Worm (Caenorhabditis elegans) whole organism, young adult: ENCODE results near the gene gipc-2.
"Not testable (repeated sequence)": the region's sequence is repeated elsewhere in the genome, so short reads cannot be mapped to it uniquely, and the experiment has no call there.

Experiments used
- B0035.1 ChIP-seq: sonication (generic microtip); optimal IDR thresholded peaks from 2 replicates; lab custom pipeline; 2016; ENCODE audit warnings: missing genetic modification characterization, mild to moderate bottlenecking, missing compliant biosample characterization, missing genotype, missing genetic modification reagents
- D2030.7 ChIP-seq: fragments of 200-800 bp; sonication (Bioruptor generic); IDR thresholded peaks from 2 replicates; pipeline ENCODE4 v1.3.6; 2022; ENCODE audit warnings: missing genetic modification reagents, missing genetic modification characterization, missing compliant biosample characterization
- F33H1.4 ChIP-seq: fragments of 200-800 bp; sonication (Bioruptor generic); IDR thresholded peaks from 2 replicates; pipeline ENCODE4 v1.3.6; 2022; ENCODE audit warnings: missing genetic modification reagents, missing genetic modification characterization, missing compliant biosample characterization
- F55B11.4 ChIP-seq: sonication (generic microtip); optimal IDR thresholded peaks from 2 replicates; lab custom pipeline; 2016; ENCODE audit warnings: missing compliant biosample characterization, missing genetic modification characterization, borderline replicate concordance; ENCODE audit not compliant: insufficient read depth
- Y53G8AR.9 ChIP-seq: fragments of 200-800 bp; sonication (Bioruptor generic); conservative IDR thresholded peaks from 2 replicates; pipeline ENCODE4 v1.3.6; 2022; ENCODE audit warnings: missing genetic modification reagents, missing genetic modification characterization, missing compliant biosample characterization
- Y79H2A.3 ChIP-seq: fragments of 200-800 bp; sonication (Bioruptor generic); conservative IDR thresholded peaks from 2 replicates; pipeline ENCODE4 v1.3.6; 2022; ENCODE audit warnings: missing genetic modification reagents, missing genetic modification characterization, missing compliant biosample characterization
- attf-6 ChIP-seq: fragments of 200-800 bp; sonication (Bioruptor generic); IDR thresholded peaks from 2 replicates; pipeline ENCODE4 v1.3.6; 2022; ENCODE audit warnings: missing genetic modification reagents, missing genetic modification characterization, missing compliant biosample characterization
- ceh-100 ChIP-seq: fragments of 200-800 bp; sonication (Bioruptor generic); IDR thresholded peaks from 2 replicates; pipeline ENCODE4 v1.3.6; 2022; ENCODE audit warnings: missing genetic modification reagents, missing genetic modification characterization, missing compliant biosample characterization
- ceh-27 ChIP-seq: fragments of 200-800 bp; sonication (Bioruptor generic); optimal IDR thresholded peaks from 2 replicates; lab custom pipeline; 2018; ENCODE audit warnings: mild to moderate bottlenecking, missing genetic modification characterization, moderate library complexity, missing compliant biosample characterization
- chd-7 ChIP-seq: sonication (generic microtip); optimal IDR thresholded peaks from 2 replicates; lab custom pipeline; 2016; ENCODE audit warnings: mild to moderate bottlenecking, missing genetic modification characterization, moderate library complexity, missing compliant biosample characterization
- dox-1 ChIP-seq: fragments of 200-800 bp; sonication (Bioruptor generic); IDR thresholded peaks from 2 replicates; pipeline ENCODE4 v1.3.6; 2022; ENCODE audit warnings: missing genetic modification reagents, missing genetic modification characterization, missing compliant biosample characterization
- efl-1 ChIP-seq: fragments of 150-350 bp; optimal IDR thresholded peaks from 2 replicates; lab custom pipeline; 2014; ENCODE audit warnings: missing biosample characterization, missing genetic modification reagents, missing genetic modification characterization
- egl-18 ChIP-seq: fragments of 200-800 bp; sonication (Bioruptor generic); IDR thresholded peaks from 2 replicates; pipeline ENCODE4 v1.3.6; 2022; ENCODE audit warnings: missing genetic modification reagents, missing genetic modification characterization, missing compliant biosample characterization
- egl-44 ChIP-seq: fragments of 200-800 bp; sonication (Bioruptor generic); IDR thresholded peaks from 2 replicates; pipeline ENCODE4 v1.3.6; 2022; ENCODE audit warnings: missing genetic modification reagents, missing genetic modification characterization, missing compliant biosample characterization
- hlh-12 ChIP-seq: sonication (generic microtip); optimal IDR thresholded peaks from 2 replicates; lab custom pipeline; 2016; ENCODE audit warnings: missing genetic modification characterization, missing compliant biosample characterization
- hmg-1.2 ChIP-seq: fragments of 200-800 bp; sonication (Bioruptor generic); IDR thresholded peaks from 2 replicates; pipeline ENCODE4 v1.3.6; 2022; ENCODE audit warnings: missing genetic modification reagents, missing genetic modification characterization, missing compliant biosample characterization
- hmg-20 ChIP-seq: fragments of 200-800 bp; sonication (Bioruptor generic); IDR thresholded peaks from 2 replicates; pipeline ENCODE4 v1.3.6; 2022; ENCODE audit warnings: missing genetic modification reagents, missing genetic modification characterization, missing compliant biosample characterization
- hrde-1 ChIP-seq: sonication (generic microtip); optimal IDR thresholded peaks from 2 replicates; lab custom pipeline; 2016; ENCODE audit warnings: missing genetic modification characterization, mild to moderate bottlenecking, missing compliant biosample characterization, moderate library complexity, missing genotype, missing genetic modification reagents, borderline replicate concordance
- lag-1 ChIP-seq: fragments of 200-800 bp; sonication (Bioruptor generic); IDR thresholded peaks from 2 replicates; pipeline ENCODE4 v1.3.6; 2022; ENCODE audit warnings: missing genetic modification reagents, missing genetic modification characterization, missing compliant biosample characterization
- let-607 ChIP-seq, 2 experiments: fragments of 200-800 bp in 1 of 2; sonication (Bioruptor generic) in 1 of 2; sonication (generic microtip) in 1 of 2; optimal IDR thresholded peaks; 2 replicates each; lab custom pipeline; 2016 to 2018; ENCODE audit warnings: mild to moderate bottlenecking in 2 of 2, missing compliant biosample characterization in 2 of 2, missing genetic modification characterization in 2 of 2, moderate library complexity in 2 of 2, missing genotype in 1 of 2
- lin-54 ChIP-seq: fragments of 200-800 bp; sonication (Bioruptor generic); optimal IDR thresholded peaks from 2 replicates; lab custom pipeline; 2018; ENCODE audit warnings: mild to moderate bottlenecking, missing genetic modification characterization, missing compliant biosample characterization
- madf-6 ChIP-seq: fragments of 200-800 bp; sonication (Bioruptor generic); IDR thresholded peaks from 2 replicates; pipeline ENCODE4 v1.3.6; 2022; ENCODE audit warnings: missing genetic modification reagents, missing genetic modification characterization, missing compliant biosample characterization
- nhr-27 ChIP-seq: fragments of 200-800 bp; sonication (Bioruptor generic); optimal IDR thresholded peaks from 2 replicates; lab custom pipeline; 2018; ENCODE audit warnings: mild to moderate bottlenecking, missing genetic modification characterization, moderate library complexity, missing compliant biosample characterization
- pbrm-1 ChIP-seq: fragments of 200-800 bp; sonication (Bioruptor generic); IDR thresholded peaks from 2 replicates; pipeline ENCODE4 v1.3.6; 2022; ENCODE audit warnings: missing genetic modification reagents, missing genetic modification characterization, missing compliant biosample characterization
- rpc-1 ChIP-seq, 2 experiments: fragments of 150-350 bp in 1 of 2; sonication (generic microtip) in 1 of 2; optimal IDR thresholded peaks; 2 replicates each; lab custom pipeline; 2014 to 2018; ENCODE audit warnings: missing biosample characterization in 1 of 2, missing genetic modification characterization in 1 of 2, missing genetic modification reagents in 1 of 2, missing genotype in 1 of 2
- snpc-1.1 ChIP-seq: sonication (generic microtip); optimal IDR thresholded peaks from 2 replicates; lab custom pipeline; 2017; ENCODE audit warnings: missing genetic modification characterization, mild to moderate bottlenecking, missing compliant biosample characterization, antibody characterized with exemption, moderate library complexity, missing genotype, missing genetic modification reagents; ENCODE audit not compliant: insufficient read depth
- snpc-4 ChIP-seq, 5 experiments: fragments of 150-350 bp in 1 of 5; sonication (generic microtip) in 4 of 5; optimal IDR thresholded peaks; 2 replicates each; lab custom pipeline; 2014 to 2018; ENCODE audit warnings: missing genetic modification characterization in 5 of 5, missing biosample characterization in 3 of 5, antibody characterized with exemption in 2 of 5, mild to moderate bottlenecking in 2 of 5, missing compliant biosample characterization in 2 of 5, missing genotype in 2 of 5, moderate library complexity in 2 of 5, missing genetic modification reagents in 1 of 5
- sptf-2 ChIP-seq: fragments of 200-800 bp; sonication (Bioruptor generic); optimal IDR thresholded peaks from 2 replicates; lab custom pipeline; 2018; ENCODE audit warnings: mild to moderate bottlenecking, missing genetic modification characterization, missing compliant biosample characterization
- unc-62 ChIP-seq: fragments of 150-350 bp; optimal IDR thresholded peaks from 2 replicates; lab custom pipeline; 2014; ENCODE audit warnings: missing biosample characterization, missing genetic modification reagents, missing genetic modification characterization
- ztf-22 ChIP-seq: fragments of 200-800 bp; sonication (Bioruptor generic); optimal IDR thresholded peaks from 2 replicates; lab custom pipeline; 2018; ENCODE audit warnings: mild to moderate bottlenecking, missing genetic modification characterization, moderate library complexity, missing compliant biosample characterization
- ztf-26 ChIP-seq: sonication (generic microtip); optimal IDR thresholded peaks from 2 replicates; lab custom pipeline; 2017; ENCODE audit warnings: missing genetic modification characterization, missing compliant biosample characterization
- ztf-28 ChIP-seq: fragments of 200-800 bp; sonication (Bioruptor generic); IDR thresholded peaks from 2 replicates; pipeline ENCODE4 v1.3.6; 2022; ENCODE audit warnings: missing genetic modification reagents, missing genetic modification characterization, missing compliant biosample characterization

The gipc-2 gene

DNA sequence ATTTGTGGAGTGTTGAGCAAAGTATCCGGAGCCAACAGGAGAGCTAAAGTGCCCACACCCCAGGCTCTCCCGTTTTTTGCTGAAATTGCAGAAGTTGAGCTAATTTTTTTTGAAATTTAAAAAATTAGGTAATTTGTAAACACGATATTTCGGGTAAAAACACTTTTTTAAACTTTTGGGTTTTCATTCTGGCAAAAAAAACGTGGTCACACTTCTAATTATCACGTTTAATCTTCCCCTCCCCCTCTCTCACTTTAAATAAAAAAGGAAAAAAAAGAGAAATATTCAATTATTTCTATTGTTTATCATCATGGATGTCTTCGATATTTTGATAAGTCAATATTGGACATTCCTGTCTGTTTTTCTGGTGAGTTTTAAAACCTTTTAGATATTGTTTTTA is 5.6 kb upstream of the gipc-2 start, which contains the start of gene F44D12.6:
Gene F44D12.6 (plus strand): TSS at position 301 of the 400 bp plus-strand sequence.
- TF ChIP-seq let-607 (tag; optimal IDR thresholded peaks at IDR 0.05; lab: Kevin White, UChicago) (no peak), hlh-12 (tag; lab: Kevin White, UChicago) (no peak), lag-1 (GFP tag; lab: Robert Waterston, UW) (no peak), madf-6 (GFP tag; lab: Robert Waterston, UW) (no peak), ztf-22 (GFP tag; lab: Kevin White, UChicago) (no peak), ztf-26 (tag; lab: Kevin White, UChicago) (no peak), lin-54 (GFP tag; lab: Kevin White, UChicago) (no peak), B0035.1 (no peak), rpc-1 (optimal IDR thresholded peaks at IDR 0.05; lab: Kevin White, UChicago) (no peak), rpc-1 (tag; optimal IDR thresholded peaks at IDR 0.05; lab: Kevin White, UChicago) (no peak), egl-44 (GFP tag; lab: Robert Waterston, UW) (no peak), Y53G8AR.9 (no peak), D2030.7 (GFP tag; lab: Robert Waterston, UW) (no peak), F33H1.4 (no peak), F55B11.4 (tag; lab: Kevin White, UChicago) (no peak), hmg-20 (GFP tag; lab: Robert Waterston, UW) (no peak), dox-1 (GFP tag; lab: Robert Waterston, UW) (no peak), attf-6 (GFP tag; lab: Robert Waterston, UW) (no peak)

ce11 chrIV:10028779-10029178 is 1.3 kb upstream of the gipc-2 start, which contains the start of the genes F44D12.16 and msd-2:
F44D12.16 (plus strand) TSS chrIV:10029079.
msd-2 (plus strand) TSS chrIV:10029083.
- TF ChIP-seq nhr-27; hrde-1; ceh-27 (GFP tag; lab: Kevin White, UChicago): not testable (repeated sequence)

- TF ChIP-seq hmg-1.2 (GFP tag; lab: Robert Waterston, UW) = peak; percentile 51
- TF ChIP-seq pbrm-1 (GFP tag; lab: Robert Waterston, UW) = peak; percentile 54
- TF ChIP-seq snpc-1.1 (tag; lab: Kevin White, UChicago) = peak; percentile 71
- TF ChIP-seq snpc-4 (GFP tag; optimal IDR thresholded peaks at IDR 0.05; lab: Kevin White, UChicago) = no peak
- peak in 2 of 4 experiments; percentile 62 to 85 for TF ChIP-seq snpc-4 (tag; optimal IDR thresholded peaks at IDR 0.05; lab: Kevin White, UChicago)
- no peak for TF ChIP-seq D2030.7 (GFP tag; lab: Robert Waterston, UW)
- TF ChIP-seq B0035.1 = no peak
- TF ChIP-seq Y79H2A.3 = no peak
- TF ChIP-seq madf-6 (GFP tag; lab: Robert Waterston, UW) = no peak
Observed at ce11 chrIV:10026129-10026528, 1.3 kb downstream of the gipc-2 start.

DNA sequence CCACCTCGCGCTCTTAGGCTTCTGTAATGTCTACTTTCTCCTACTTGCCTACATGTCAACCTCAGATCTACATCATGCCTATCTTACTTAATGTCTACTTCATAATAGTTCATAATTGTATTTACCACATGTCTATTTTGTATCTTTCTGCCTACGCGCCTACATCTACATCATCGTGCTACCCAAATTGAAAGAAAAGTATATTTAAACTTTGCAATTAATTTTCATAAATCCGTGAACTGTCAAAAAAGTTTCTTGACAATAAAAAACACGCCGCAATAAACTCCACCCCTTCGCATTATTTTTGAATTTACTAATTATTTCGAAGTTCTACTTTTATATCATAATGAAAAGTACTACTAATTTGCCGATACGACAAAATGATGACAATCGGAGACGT is 4.5 kb downstream of the gipc-2 start, which contains the start of gene F44D12.8:
Gene F44D12.8 (plus strand): TSS at position 301 of the 400 bp plus-strand sequence.
- TF ChIP-seq sptf-2 (GFP tag; lab: Kevin White, UChicago) (no peak), unc-62 (no peak), D2030.7 (GFP tag; lab: Robert Waterston, UW) (no peak), chd-7 (tag; lab: Kevin White, UChicago) (no peak), ceh-100 (GFP tag; lab: Robert Waterston, UW) (no peak), F33H1.4 (no peak), efl-1 (GFP tag; lab: Kevin White, UChicago) (no peak), ztf-28 (GFP tag; lab: Robert Waterston, UW) (no peak), egl-18 (GFP tag; lab: Robert Waterston, UW) (no peak)
